Fruit fly (Drosophila melanogaster): Measurements from ENCODE around the gene rsh.

DNA sequence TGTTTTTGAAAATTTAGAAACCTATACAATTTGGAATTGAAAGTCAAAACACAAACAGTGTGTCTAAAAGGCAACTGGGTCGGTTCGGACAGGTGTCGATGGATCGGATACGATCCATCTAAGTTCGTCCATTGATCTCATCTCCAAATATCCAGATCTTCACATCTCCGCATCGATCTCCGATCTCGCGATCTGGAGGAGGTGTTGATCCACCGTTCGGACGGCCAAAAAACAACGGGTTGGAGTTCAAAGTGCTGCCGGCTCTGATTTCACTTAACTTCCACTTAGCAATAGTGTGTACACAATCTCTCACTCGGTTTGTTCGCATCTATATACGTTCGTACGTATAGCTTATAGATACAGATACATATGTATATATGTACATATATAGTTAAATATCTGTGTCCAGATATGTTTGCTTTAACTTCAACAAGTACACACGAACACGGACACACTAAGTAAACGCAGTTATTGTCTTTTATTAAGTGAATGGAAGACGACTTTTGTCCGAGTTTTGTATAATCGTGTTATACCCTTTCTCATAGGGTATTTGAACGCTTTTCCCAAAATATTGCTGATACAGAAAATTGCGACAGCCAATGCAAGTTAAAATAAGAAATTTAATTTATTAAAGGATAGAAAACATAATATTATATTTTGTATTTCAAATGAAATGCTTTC, 119.9 kb downstream of the rsh start, which contains the start of gene Fer3HCH:
- TF ChIP-seq CG32121 (GFP tag; IDR thresholded peaks at IDR 0.05) (no peak), fd96Ca (GFP tag; IDR thresholded peaks at IDR 0.05) (no peak), CG15710 (tag; optimal IDR thresholded peaks at IDR 0.05) (peak; percentile 9)
